Worm (Caenorhabditis elegans) whole organism, midembryonic: ENCODE measurements around the gene mrpl-21.

ENCODE experiments used
- T22C8.4 ChIP-seq: fragments of 200-800 bp; sonication (Bioruptor generic); IDR thresholded peaks from 2 replicates; pipeline ENCODE4 v1.3.6; 2022; ENCODE audit warnings: missing genetic modification characterization, missing compliant biosample characterization
- cog-1 ChIP-seq: sonication (generic microtip); optimal IDR thresholded peaks from 2 replicates; lab custom pipeline; 2016; ENCODE audit warnings: missing genetic modification characterization, missing compliant biosample characterization
- flt-1 ChIP-seq: fragments of 200-800 bp; sonication (Bioruptor generic); IDR thresholded peaks from 2 replicates; pipeline ENCODE4 v1.3.6; 2022; ENCODE audit warnings: missing genetic modification characterization, missing compliant biosample characterization
- klf-2 ChIP-seq: fragments of 200-800 bp; sonication (Bioruptor generic); conservative IDR thresholded peaks from 2 replicates; pipeline ENCODE4 v1.3.6; 2022; ENCODE audit warnings: missing genetic modification reagents, missing genetic modification characterization, missing compliant biosample characterization
- med-1 ChIP-seq: sonication (generic microtip); optimal IDR thresholded peaks from 2 replicates; lab custom pipeline; 2017; ENCODE audit warnings: missing genetic modification characterization, mild to moderate bottlenecking, missing compliant biosample characterization, antibody characterized with exemption, missing genetic modification reagents; ENCODE audit not compliant: insufficient read depth
- ref-1 ChIP-seq: fragments of 200-800 bp; sonication (Bioruptor generic); conservative IDR thresholded peaks from 2 replicates; pipeline ENCODE4 v1.3.6; 2022; ENCODE audit warnings: missing genetic modification reagents, missing genetic modification characterization, missing compliant biosample characterization
- tab-1 ChIP-seq: fragments of 200-800 bp; sonication (Bioruptor generic); IDR thresholded peaks from 2 replicates; pipeline ENCODE4 v1.3.6; 2022; ENCODE audit warnings: missing genetic modification characterization, missing compliant biosample characterization
- ztf-23 ChIP-seq: fragments of 200-800 bp; sonication (Bioruptor generic); IDR thresholded peaks from 2 replicates; pipeline ENCODE4 v1.3.6; 2022; ENCODE audit warnings: missing genetic modification reagents, missing genetic modification characterization, missing compliant biosample characterization
- ztf-29 ChIP-seq: fragments of 200-800 bp; sonication (Bioruptor generic); IDR thresholded peaks from 2 replicates; pipeline ENCODE4 v1.3.6; 2022; ENCODE audit warnings: missing genetic modification reagents, missing genetic modification characterization, missing compliant biosample characterization

The mrpl-21 gene

DNA sequence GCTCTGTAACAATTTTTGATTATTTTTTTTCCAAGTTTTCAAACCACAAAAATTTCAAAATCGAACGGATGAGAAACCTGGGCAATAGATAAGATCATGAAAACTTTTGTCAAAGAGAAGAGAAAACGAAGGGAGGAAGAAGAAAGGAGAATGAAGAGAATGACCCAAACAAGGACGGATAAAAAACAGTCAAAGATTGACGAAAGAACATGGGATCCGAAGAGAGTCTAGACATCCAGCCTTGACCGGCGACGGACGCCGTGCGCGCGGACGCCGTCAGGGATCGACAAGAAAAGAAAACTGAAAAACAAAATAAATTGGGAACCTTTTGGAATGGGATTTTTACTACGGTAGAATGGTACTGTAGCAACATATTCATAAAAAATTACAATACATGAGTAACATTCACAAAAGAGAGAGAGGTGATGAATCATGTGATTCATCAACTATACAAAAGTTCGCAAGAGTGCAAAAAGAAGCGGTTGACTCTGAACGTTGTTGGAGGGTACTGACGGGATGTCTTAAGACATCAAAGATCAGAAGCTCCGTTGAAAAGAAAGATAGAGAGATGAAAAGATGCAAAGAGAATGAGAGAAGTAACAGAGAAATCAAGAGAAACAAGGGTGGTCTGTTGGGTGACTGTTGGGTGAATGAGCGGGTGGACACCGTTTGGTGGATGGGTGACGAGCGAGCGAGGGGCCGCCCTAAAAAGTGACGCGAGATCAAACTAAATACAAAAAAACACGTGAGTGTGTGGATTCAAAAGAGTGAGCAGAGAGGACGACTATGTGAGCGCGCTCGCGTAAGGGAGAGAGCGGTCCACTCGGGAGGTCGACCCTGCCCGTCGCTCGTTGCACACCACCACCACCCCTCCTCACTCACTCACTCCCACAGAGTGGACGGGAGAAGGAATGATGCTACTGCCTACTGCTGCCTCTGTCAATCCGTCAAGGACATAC lies 37.1 kb upstream of the mrpl-21 start, which contains the start of gene sup-26:
Gene sup-26 (minus strand): TSS at position 10 of the 959 bp plus-strand sequence.
- TF ChIP-seq T22C8.4 (GFP tag; lab: Robert Waterston, UW) (no peak), flt-1 (GFP tag; lab: Robert Waterston, UW) (peak; percentile 47; the same call in 1 of the 2 replicates), ztf-29 (GFP tag; lab: Robert Waterston, UW) (no peak), ztf-23 (peak; percentile 26; the same call in 1 of the 2 replicates), med-1 (GFP tag; lab: Kevin White, UChicago) (no peak), cog-1 (no peak), tab-1 (GFP tag; lab: Robert Waterston, UW) (peak; percentile 15; the same call in 1 of the 2 replicates), klf-2 (GFP tag; lab: Robert Waterston, UW) (0 out of 2 replicates have a peak, but pooled peaks have one; percentile 38)

DNA sequence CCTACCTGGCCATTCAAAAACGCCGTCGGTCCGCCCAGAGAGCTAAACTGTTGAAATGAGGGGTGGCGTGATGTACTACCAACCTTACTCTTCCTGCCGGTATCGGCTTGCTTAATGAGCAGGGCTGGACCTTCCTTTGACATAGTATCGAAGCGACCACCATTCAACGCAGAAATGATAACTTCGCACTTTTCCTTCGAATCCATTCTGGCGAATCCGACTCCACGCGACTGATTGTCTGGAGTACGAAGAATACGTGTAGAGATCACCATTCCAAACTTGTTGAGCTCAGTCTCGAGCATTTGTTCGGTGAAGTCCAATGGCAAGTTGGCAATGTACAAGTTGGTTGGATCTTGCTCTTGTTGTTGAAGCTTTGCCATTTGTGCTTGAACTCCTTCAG lies 34.8 kb upstream of the mrpl-21 start:
- TF ChIP-seq med-1 (GFP tag; lab: Kevin White, UChicago) = no peak
- 0 out of 2 replicates have a peak, but pooled peaks have one; percentile 45 for TF ChIP-seq flt-1 (GFP tag; lab: Robert Waterston, UW)

DNA sequence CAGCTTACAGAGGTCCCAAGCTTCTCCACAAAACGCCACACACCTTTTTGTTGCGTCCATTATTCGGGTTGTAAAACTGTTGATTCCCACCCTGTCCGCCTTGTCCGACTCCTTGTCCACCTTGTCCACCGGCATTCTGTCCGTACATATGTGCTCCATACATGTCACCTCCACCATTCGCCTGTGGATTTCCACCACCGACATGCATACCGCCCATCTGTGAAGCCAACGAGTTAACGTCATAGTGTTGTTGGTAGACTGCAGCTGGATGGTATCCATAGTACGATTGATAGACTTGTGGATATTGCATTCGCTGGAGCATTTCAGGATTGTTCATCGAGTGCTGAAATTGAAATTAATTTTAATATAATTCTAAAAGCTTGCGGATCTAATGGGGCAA lies 34.4 kb upstream of the mrpl-21 start:
- TF ChIP-seq flt-1 (GFP tag; lab: Robert Waterston, UW) = no peak

DNA sequence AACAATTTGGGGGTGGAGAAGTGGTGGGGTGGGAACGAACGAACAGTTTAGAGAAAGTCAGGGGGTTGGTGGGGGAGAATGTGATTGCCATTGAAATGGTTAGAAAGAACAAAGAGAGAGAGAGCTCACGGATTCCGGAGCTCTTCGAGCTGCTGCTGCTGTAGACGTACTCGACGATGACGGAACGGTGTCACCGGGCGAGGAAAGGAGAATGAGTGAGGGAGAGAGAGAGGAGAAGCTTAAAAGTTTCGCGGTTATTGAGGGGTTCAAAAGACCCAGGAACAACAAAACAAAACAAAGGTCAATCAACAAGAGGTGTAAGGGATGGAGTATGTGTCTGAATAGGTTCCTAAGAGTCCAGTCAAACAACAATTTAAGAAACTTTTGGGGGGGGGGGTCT lies 32.9 kb upstream of the mrpl-21 start:
- TF ChIP-seq flt-1 (GFP tag; lab: Robert Waterston, UW) (no peak; the same call in 1 of the 2 replicates), ztf-23 (no peak), klf-2 (GFP tag; lab: Robert Waterston, UW) (no peak), ref-1 (GFP tag; lab: Robert Waterston, UW) (no peak), med-1 (GFP tag; lab: Kevin White, UChicago) (no peak), cog-1 (no peak), tab-1 (GFP tag; lab: Robert Waterston, UW) (no peak), ztf-29 (GFP tag; lab: Robert Waterston, UW) (no peak), T22C8.4 (GFP tag; lab: Robert Waterston, UW) (no peak)

DNA sequence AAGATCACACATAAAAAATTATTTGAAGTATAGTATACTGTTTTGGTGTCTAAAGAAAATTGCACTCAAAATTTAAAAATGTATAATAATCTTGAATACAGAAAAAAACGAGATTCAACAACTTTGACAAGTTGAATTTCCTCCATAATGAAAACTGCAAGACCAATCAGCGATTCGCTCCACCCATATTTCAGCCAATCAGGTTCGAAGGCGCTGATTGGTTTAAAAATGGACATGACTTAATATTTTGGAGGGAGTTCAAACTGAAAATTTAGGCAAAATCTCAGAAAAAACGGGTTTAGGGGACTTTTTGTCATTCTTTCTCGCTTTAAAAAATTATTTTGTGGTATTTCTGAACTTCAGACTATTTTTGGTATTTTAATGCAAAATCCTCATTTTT lies 32.3 kb upstream of the mrpl-21 start:
- TF ChIP-seq flt-1 (GFP tag; lab: Robert Waterston, UW) = peak; percentile 9; the same call in 1 of the 2 replicates
- TF ChIP-seq tab-1 (GFP tag; lab: Robert Waterston, UW) = no peak
- TF ChIP-seq med-1 (GFP tag; lab: Kevin White, UChicago) = no peak

DNA sequence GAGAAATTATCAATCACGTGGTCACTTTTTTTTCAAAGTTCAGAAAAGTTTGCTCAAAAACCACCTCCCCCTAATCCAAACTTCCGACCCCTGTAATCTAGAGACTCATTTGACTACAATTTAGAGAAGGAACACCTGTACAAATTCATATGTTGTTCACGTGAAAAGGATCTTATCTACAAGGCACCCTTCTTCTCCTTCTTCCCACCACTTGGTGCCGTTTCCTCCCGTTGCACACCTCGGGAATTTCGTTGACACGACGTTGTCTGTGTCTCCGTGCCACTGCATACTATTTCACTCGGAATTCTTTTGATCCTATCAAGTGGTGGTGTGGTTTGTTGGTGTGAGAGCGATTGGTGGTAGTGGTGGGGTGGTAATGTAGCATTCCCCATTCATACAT lies 31.2 kb upstream of the mrpl-21 start:
- TF ChIP-seq cog-1 (no peak), T22C8.4 (GFP tag; lab: Robert Waterston, UW) (no peak), flt-1 (GFP tag; lab: Robert Waterston, UW) (no peak), med-1 (GFP tag; lab: Kevin White, UChicago) (no peak), ref-1 (GFP tag; lab: Robert Waterston, UW) (no peak), ztf-23 (no peak), tab-1 (GFP tag; lab: Robert Waterston, UW) (no peak)

DNA sequence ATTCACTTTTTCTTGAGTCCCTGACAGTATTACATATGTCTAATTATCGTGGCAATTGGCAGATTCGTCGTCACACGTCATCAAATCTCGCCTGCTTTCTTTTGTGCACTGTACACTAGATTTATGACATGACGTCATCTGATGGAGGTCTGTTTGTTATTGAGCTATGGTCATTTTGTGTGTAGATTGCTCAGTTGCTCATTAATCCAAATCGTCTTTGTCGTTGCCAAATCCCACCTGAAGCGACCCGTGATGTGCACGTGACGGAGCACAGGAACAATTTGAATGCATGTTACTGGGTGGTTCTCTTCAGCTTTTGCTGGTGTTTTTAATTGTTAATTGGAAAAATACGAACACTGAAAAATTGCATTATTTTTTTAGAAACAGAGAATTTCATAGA lies 29.5 kb upstream of the mrpl-21 start:
- TF ChIP-seq ztf-29 (GFP tag; lab: Robert Waterston, UW) (no peak), ztf-23 (no peak), tab-1 (GFP tag; lab: Robert Waterston, UW) (no peak), med-1 (GFP tag; lab: Kevin White, UChicago) (no peak), cog-1 (no peak), flt-1 (GFP tag; lab: Robert Waterston, UW) (no peak), klf-2 (GFP tag; lab: Robert Waterston, UW) (no peak), T22C8.4 (GFP tag; lab: Robert Waterston, UW) (no peak), ref-1 (GFP tag; lab: Robert Waterston, UW) (no peak)

DNA sequence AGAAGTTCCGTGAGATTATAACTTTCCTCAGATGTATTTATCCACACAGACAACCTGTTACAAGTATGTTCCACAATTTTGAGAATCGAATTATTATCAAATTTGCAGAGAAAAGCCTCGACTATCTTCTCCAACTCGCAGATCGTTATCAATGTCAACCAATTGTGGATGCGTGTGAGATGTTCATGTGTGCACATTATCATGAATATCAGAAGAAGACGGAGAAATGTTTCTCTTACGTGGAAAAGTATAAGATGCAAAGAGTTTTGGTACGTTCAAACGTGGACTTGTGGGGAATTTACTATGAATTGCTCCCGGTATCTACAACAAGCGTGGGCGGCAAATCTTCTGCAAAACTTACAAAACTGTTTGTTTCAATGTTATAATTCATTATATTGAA lies 27.7 kb upstream of the mrpl-21 start:
- TF ChIP-seq ztf-29 (GFP tag; lab: Robert Waterston, UW) (no peak), klf-2 (GFP tag; lab: Robert Waterston, UW) (no peak), cog-1 (no peak), ztf-23 (no peak), T22C8.4 (GFP tag; lab: Robert Waterston, UW) (no peak), ref-1 (GFP tag; lab: Robert Waterston, UW) (no peak), tab-1 (GFP tag; lab: Robert Waterston, UW) (no peak), med-1 (GFP tag; lab: Kevin White, UChicago) (no peak)

DNA sequence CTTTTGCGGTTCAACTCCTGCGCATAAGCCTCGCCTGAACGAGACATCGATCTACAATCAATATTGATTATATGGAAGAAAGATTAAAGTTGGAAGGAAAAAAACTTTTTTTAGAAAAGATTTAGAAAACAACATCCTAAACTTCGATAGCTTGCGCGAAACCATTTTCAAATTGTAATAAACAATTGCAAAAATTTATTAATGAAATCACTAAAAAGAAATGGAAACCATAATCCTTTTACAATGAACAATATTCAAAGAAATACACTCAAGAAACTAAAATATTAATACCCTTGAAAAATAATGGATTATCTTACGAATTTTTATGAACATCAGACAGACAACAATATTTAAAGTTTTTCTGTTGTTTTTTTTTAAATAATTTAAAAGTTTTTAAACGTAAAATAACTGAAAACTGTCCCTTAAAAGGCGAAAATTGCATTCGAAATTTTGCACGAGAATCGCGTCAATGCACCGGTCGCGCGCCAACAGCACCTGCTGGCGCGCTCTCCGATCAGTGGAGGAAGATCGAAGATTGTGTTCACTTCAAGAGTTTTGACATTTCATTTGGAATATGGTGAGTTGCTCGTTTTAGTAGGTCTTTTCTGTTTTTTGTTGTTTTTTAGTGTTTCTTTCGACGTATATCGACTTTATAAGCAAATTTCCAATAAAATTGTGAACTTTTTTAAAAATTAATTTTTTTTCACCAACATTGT lies 26.0 kb upstream of the mrpl-21 start, which contains the start of the genes sftb-1 and R10E4.1:
Gene sftb-1 (minus strand): TSS at position 51 of the 716 bp plus-strand sequence.
Gene R10E4.1 (plus strand): TSS at position 524 of the 716 bp plus-strand sequence.
- no peak for TF ChIP-seq klf-2 (GFP tag; lab: Robert Waterston, UW)
- TF ChIP-seq ztf-23 = peak; percentile 17; the same call in 1 of the 2 replicates
